Worm (Caenorhabditis elegans) whole organism, L4 larva: Measurements from ENCODE around the gene cgt-1.
A peak's percentile ranks its signal among the peaks of the same experiment; 100 is the strongest.

Source experiments
- T20F7.1 ChIP-seq: fragments of 200-800 bp; sonication (Bioruptor generic); optimal IDR thresholded peaks from 2 replicates; lab custom pipeline; 2018; ENCODE audit warnings: mild to moderate bottlenecking, missing genetic modification characterization, missing compliant biosample characterization
- ZK337.2 ChIP-seq: fragments of 200-800 bp; sonication (Bioruptor generic); IDR thresholded peaks from 2 replicates; pipeline ENCODE4 v1.3.6; 2022; ENCODE audit warnings: missing genetic modification reagents, missing genetic modification characterization, missing compliant biosample characterization
- ceh-82 ChIP-seq: sonication (generic microtip); optimal IDR thresholded peaks from 2 replicates; lab custom pipeline; 2017; ENCODE audit warnings: missing biosample characterization, missing genetic modification characterization
- daf-12 ChIP-seq: fragments of 150-350 bp; optimal IDR thresholded peaks from 2 replicates; lab custom pipeline; 2014; ENCODE audit warnings: missing biosample characterization, missing genetic modification reagents, missing genetic modification characterization
- dmd-6 ChIP-seq: fragments of 200-800 bp; sonication (Bioruptor generic); IDR thresholded peaks from 2 replicates; pipeline ENCODE4 v1.3.6; 2022; ENCODE audit warnings: missing genetic modification reagents, missing genetic modification characterization, missing compliant biosample characterization
- fkh-10 ChIP-seq: fragments of 150-350 bp; optimal IDR thresholded peaks from 2 replicates; lab custom pipeline; 2014; ENCODE audit warnings: missing biosample characterization, missing genetic modification reagents, missing genetic modification characterization
- hlh-30 ChIP-seq: sonication (generic microtip); optimal IDR thresholded peaks from 2 replicates; lab custom pipeline; 2017; ENCODE audit warnings: antibody characterized with exemption, mild to moderate bottlenecking, missing genetic modification characterization, missing compliant biosample characterization; ENCODE audit not compliant: insufficient read depth
- lsy-2 ChIP-seq, 2 experiments: fragments of 150-350 bp in 1 of 2; sonication (generic microtip) in 1 of 2; optimal IDR thresholded peaks; 2 replicates each; lab custom pipeline; 2014 to 2017; ENCODE audit warnings: missing biosample characterization in 2 of 2, missing genetic modification characterization in 2 of 2
- madf-9 ChIP-seq: fragments of 200-800 bp; sonication (Bioruptor generic); conservative IDR thresholded peaks from 2 replicates; pipeline ENCODE4 v1.3.6; 2022; ENCODE audit warnings: missing genetic modification reagents, missing genetic modification characterization, missing compliant biosample characterization
- nhr-237 ChIP-seq: sonication (generic microtip); optimal IDR thresholded peaks from 2 replicates; lab custom pipeline; 2017; ENCODE audit warnings: missing biosample characterization, missing genetic modification characterization
- pha-4 ChIP-seq, 2 experiments: fragments of 150-350 bp in 1 of 2; fragments of 200-800 bp in 1 of 2; sonication (Bioruptor generic) in 1 of 2; IDR thresholded peaks in 1 of 2; optimal IDR thresholded peaks in 1 of 2; 2 replicates each; pipeline versions ENCODE4 v1.3.6 to Lab custom; 2014 to 2022; ENCODE audit warnings: missing genetic modification characterization in 2 of 2, missing genetic modification reagents in 2 of 2, missing biosample characterization in 1 of 2, missing compliant biosample characterization in 1 of 2
- sdz-12 ChIP-seq: fragments of 200-800 bp; sonication (Bioruptor generic); optimal IDR thresholded peaks from 2 replicates; lab custom pipeline; 2018; ENCODE audit warnings: mild to moderate bottlenecking, missing genetic modification characterization, missing compliant biosample characterization
- snpc-4 ChIP-seq: fragments of 150-350 bp; optimal IDR thresholded peaks from 2 replicates; lab custom pipeline; 2014; ENCODE audit warnings: missing biosample characterization, missing genetic modification characterization
- unc-62 ChIP-seq, 3 experiments: fragments of 150-350 bp in 1 of 3; sonication (generic microtip); optimal IDR thresholded peaks in 2 of 3; peaks in 1 of 3; 1 replicate in 1 of 3; 2 replicates in 2 of 3; lab custom pipeline; 2014 to 2017; ENCODE audit warnings: missing biosample characterization in 3 of 3, missing genetic modification characterization in 3 of 3, missing genetic modification reagents in 3 of 3, missing genotype in 1 of 3

DNA sequence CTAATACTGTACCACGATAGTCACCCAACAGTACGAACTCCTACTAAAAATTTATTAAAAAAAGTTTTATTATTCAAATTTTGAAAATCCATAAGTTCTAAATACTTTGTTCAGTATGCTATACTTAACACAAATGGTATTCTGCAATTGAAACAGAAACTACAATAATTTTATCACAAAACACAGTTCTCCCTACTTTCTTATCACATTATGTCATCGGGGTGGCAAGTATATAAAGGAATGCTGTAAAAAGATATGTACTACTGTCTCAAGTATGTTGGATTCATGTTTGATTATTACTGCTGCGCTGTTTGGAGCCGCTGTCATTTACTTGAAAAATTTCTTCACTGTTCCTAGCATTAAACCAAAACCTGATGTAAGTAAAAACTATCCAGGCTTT is 32.5 kb upstream of the cgt-1 start, which contains the start of gene cdr-1:
- TF ChIP-seq snpc-4 (no peak), nhr-237 (tag; lab: Kevin White, UChicago) (no peak), unc-62 (GFP tag; optimal IDR thresholded peaks at IDR 0.05 in 1 of 2; lab: Kevin White, UChicago) (peak in 1 of 2 experiments; percentile 36), unc-62 (tag; optimal IDR thresholded peaks at IDR 0.05; lab: Kevin White, UChicago) (no peak), daf-12 (tag; lab: Kevin White, UChicago) (no peak), pha-4 (GFP tag; IDR thresholded peaks at IDR 0.05; lab: Robert Waterston, UW) (no peak), pha-4 (tag; optimal IDR thresholded peaks at IDR 0.05; lab: Kevin White, UChicago) (no peak), dmd-6 (GFP tag; lab: Robert Waterston, UW) (no peak), madf-9 (GFP tag; lab: Robert Waterston, UW) (no peak), T20F7.1 (GFP tag; lab: Kevin White, UChicago) (no peak), hlh-30 (tag; lab: Kevin White, UChicago) (no peak), lsy-2 (tag; optimal IDR thresholded peaks at IDR 0.05; lab: Kevin White, UChicago) (no peak), fkh-10 (GFP tag; lab: Kevin White, UChicago) (no peak), ceh-82 (tag; lab: Kevin White, UChicago) (no peak), sdz-12 (GFP tag; lab: Kevin White, UChicago) (no peak), ZK337.2 (GFP tag; lab: Robert Waterston, UW) (no peak)
